Worm (Caenorhabditis elegans) whole organism, early embryonic: ENCODE results near the gene T24A6.7.

Experiments
- B0310.2 ChIP-seq: sonication (generic microtip); optimal IDR thresholded peaks from 2 replicates; lab custom pipeline; 2016; ENCODE audit warnings: mild to moderate bottlenecking, missing genetic modification characterization, missing compliant biosample characterization
- aly-1 ChIP-seq: sonication (generic microtip); optimal IDR thresholded peaks from 2 replicates; lab custom pipeline; 2016; ENCODE audit warnings: missing genetic modification characterization, missing compliant biosample characterization
- ama-1 ChIP-seq: fragments of 150-350 bp; optimal IDR thresholded peaks from 2 replicates; lab custom pipeline; 2014
- ceh-13 ChIP-seq: fragments of 200-800 bp; sonication (Bioruptor generic); optimal IDR thresholded peaks from 2 replicates; lab custom pipeline; 2018; ENCODE audit warnings: mild to moderate bottlenecking, missing genetic modification characterization, missing compliant biosample characterization
- ceh-36 ChIP-seq: sonication (generic microtip); optimal IDR thresholded peaks from 2 replicates; lab custom pipeline; 2016; ENCODE audit warnings: missing genetic modification characterization, inconsistent platforms, missing compliant biosample characterization
- ets-7 ChIP-seq: sonication (generic microtip); optimal IDR thresholded peaks from 2 replicates; lab custom pipeline; 2016; ENCODE audit warnings: missing genotype, missing genetic modification characterization, missing compliant biosample characterization
- flt-1 ChIP-seq: fragments of 200-800 bp; sonication (Bioruptor generic); IDR thresholded peaks from 2 replicates; pipeline ENCODE4 v1.3.6; 2022; ENCODE audit warnings: missing genetic modification characterization, missing compliant biosample characterization
- hmbx-1 ChIP-seq: sonication (generic microtip); optimal IDR thresholded peaks from 2 replicates; lab custom pipeline; 2016; ENCODE audit warnings: mild to moderate bottlenecking, missing genetic modification characterization, missing compliant biosample characterization
- hnd-1 ChIP-seq: sonication (generic microtip); optimal IDR thresholded peaks from 2 replicates; lab custom pipeline; 2016; ENCODE audit warnings: missing genetic modification characterization, missing compliant biosample characterization
- pes-1 ChIP-seq: fragments of 200-800 bp; sonication (Bioruptor generic); IDR thresholded peaks from 2 replicates; pipeline ENCODE4 v1.3.6; 2022; ENCODE audit warnings: missing genetic modification reagents, missing genetic modification characterization, missing compliant biosample characterization
- sea-1 ChIP-seq: fragments of 200-800 bp; sonication (Bioruptor generic); conservative IDR thresholded peaks from 2 replicates; pipeline ENCODE4 v1.3.6; 2022; ENCODE audit warnings: missing genetic modification characterization, missing compliant biosample characterization
- tbx-11 ChIP-seq: fragments of 200-800 bp; sonication (Bioruptor generic); IDR thresholded peaks from 2 replicates; pipeline ENCODE4 v1.3.6; 2022; ENCODE audit warnings: missing genetic modification characterization, missing compliant biosample characterization
- tbx-37 ChIP-seq: fragments of 200-800 bp; sonication (Bioruptor generic); conservative IDR thresholded peaks from 2 replicates; pipeline ENCODE4 v1.3.6; 2022; ENCODE audit warnings: missing genetic modification reagents, missing genetic modification characterization, missing compliant biosample characterization
- tra-4 ChIP-seq: sonication (generic microtip); optimal IDR thresholded peaks from 2 replicates; lab custom pipeline; 2017; ENCODE audit warnings: missing genetic modification characterization, missing compliant biosample characterization

DNA sequence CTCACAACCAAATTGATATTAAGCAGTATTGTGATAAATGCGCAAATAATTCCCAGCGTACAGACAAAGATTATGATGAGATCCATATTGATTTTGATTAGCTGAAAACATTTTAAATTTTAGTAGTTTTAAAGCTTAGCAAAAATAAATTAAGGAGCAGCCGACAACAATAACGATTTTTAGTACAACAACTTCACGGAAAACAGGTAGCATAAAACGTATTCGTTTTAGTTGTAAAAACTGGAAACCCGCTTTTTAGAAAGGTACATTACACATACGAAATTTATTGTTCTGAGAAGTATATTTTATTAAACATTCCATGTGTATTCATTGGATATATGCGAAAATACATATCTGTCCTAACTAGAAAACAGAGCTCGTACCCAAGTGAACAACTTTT, 34.6 kb upstream of the T24A6.7 start, which contains the start of gene srbc-36:
- TF ChIP-seq ets-7 (tag; lab: Kevin White, UChicago) = no peak
- TF ChIP-seq ama-1 = no peak
- TF ChIP-seq B0310.2 (tag; lab: Kevin White, UChicago) = no peak
- TF ChIP-seq hmbx-1 (tag; lab: Kevin White, UChicago) = no peak
- TF ChIP-seq tra-4 (tag; lab: Kevin White, UChicago) = no peak
- no peak for TF ChIP-seq aly-1 (tag; lab: Kevin White, UChicago)
- TF ChIP-seq ceh-13 (GFP tag; lab: Kevin White, UChicago) = no peak
- no peak for TF ChIP-seq sea-1 (GFP tag; lab: Robert Waterston, UW)
- TF ChIP-seq hnd-1 (tag; lab: Kevin White, UChicago) = no peak
- no peak for TF ChIP-seq ceh-36 (tag; lab: Kevin White, UChicago)
- no peak for TF ChIP-seq flt-1
- TF ChIP-seq tbx-11 (GFP tag; lab: Robert Waterston, UW) = no peak
- no peak for TF ChIP-seq tbx-37
- no peak for TF ChIP-seq pes-1
